Worm (Caenorhabditis elegans): ENCODE measurements around the gene K06A9.1.

DNA sequence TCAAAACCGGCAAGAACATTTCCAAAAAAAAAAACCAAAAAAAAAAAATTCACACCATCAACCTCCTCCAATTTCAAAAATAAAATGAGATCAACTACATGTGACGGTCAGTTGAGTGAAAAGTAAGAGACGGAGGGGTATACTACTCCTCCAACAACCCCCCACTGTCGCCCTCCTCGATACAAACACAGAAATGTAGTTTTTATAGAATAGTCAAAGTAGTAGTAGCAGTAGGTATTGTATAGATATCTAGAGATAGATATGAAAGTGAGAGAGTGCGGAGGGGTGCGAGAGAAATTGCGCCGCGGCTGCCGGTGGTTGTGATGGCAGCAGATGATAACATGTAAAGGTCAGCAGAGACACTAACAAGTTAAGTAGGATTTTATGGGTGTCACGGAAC, 20.0 kb upstream of the K06A9.1 start:
- TF ChIP-seq tra-4 (tag; optimal IDR thresholded peaks at IDR 0.05), result no peak
- no peak for TF ChIP-seq hmbx-1 (tag; optimal IDR thresholded peaks at IDR 0.05)
- TF ChIP-seq aly-1 (tag; optimal IDR thresholded peaks at IDR 0.05), result no peak
- no peak for TF ChIP-seq ceh-13 (GFP tag; optimal IDR thresholded peaks at IDR 0.05)
- no peak for TF ChIP-seq ama-1 (optimal IDR thresholded peaks at IDR 0.05)
- no peak for TF ChIP-seq sea-1 (GFP tag; conservative IDR thresholded peaks at IDR 0.05)
- TF ChIP-seq ceh-36 (tag; optimal IDR thresholded peaks at IDR 0.05), result no peak
- no peak for TF ChIP-seq pes-1 (GFP tag; IDR thresholded peaks at IDR 0.05)
- TF ChIP-seq tbx-37 (GFP tag; conservative IDR thresholded peaks at IDR 0.05), result no peak
- no peak for TF ChIP-seq tbx-11 (GFP tag; IDR thresholded peaks at IDR 0.05)
